Fruit fly (Drosophila melanogaster) whole organism, embryonic: ENCODE results near the gene Tim13.

Experiments used
- Ada2b ChIP-seq: fragments of 200-800 bp; sonication (Bioruptor generic); IDR thresholded peaks from 2 replicates; pipeline ENCODE4 v1.3.6; 2022; ENCODE audit warnings: missing biosample characterization, missing genetic modification characterization
- Atf-2 ChIP-seq: fragments of 200-800 bp; sonication (Bioruptor generic); optimal IDR thresholded peaks from 2 replicates; lab custom pipeline; 2016; ENCODE audit warnings: missing biosample characterization, missing genetic modification characterization
- CG10267 ChIP-seq: fragments of 200-800 bp; sonication (Bioruptor generic); optimal IDR thresholded peaks from 2 replicates; lab custom pipeline; 2018; ENCODE audit warnings: missing biosample characterization, mild to moderate bottlenecking, missing genetic modification characterization, moderate library complexity
- CG10366 ChIP-seq: fragments of 200-800 bp; sonication (Bioruptor generic); IDR thresholded peaks from 2 replicates; pipeline ENCODE4 v1.3.6; 2022; ENCODE audit warnings: missing biosample characterization, missing genetic modification characterization
- CG10979 ChIP-seq: fragments of 200-800 bp; sonication (Bioruptor generic); optimal IDR thresholded peaks from 2 replicates; lab custom pipeline; 2018; ENCODE audit warnings: missing biosample characterization, mild to moderate bottlenecking, missing genetic modification characterization, moderate library complexity
- CG11504 ChIP-seq: fragments of 200-800 bp; sonication (Bioruptor generic); optimal IDR thresholded peaks from 3 replicates; lab custom pipeline; 2019; ENCODE audit warnings: missing biosample characterization, mild to moderate bottlenecking, missing genetic modification characterization, moderate library complexity
- CG11695 ChIP-seq: fragments of 200-800 bp; sonication (Bioruptor generic); IDR thresholded peaks from 3 replicates; pipeline ENCODE4 v1.3.6; 2022; ENCODE audit warnings: missing biosample characterization, missing genetic modification characterization
- CG13123 ChIP-seq: fragments of 200-800 bp; sonication (Bioruptor generic); optimal IDR thresholded peaks from 2 replicates; lab custom pipeline; 2016; ENCODE audit warnings: missing biosample characterization, missing genetic modification characterization
- CG14050 ChIP-seq: fragments of 200-800 bp; sonication (Bioruptor generic); IDR thresholded peaks from 3 replicates; pipeline ENCODE4 v1.3.6; 2022; ENCODE audit warnings: missing biosample characterization, missing genetic modification characterization
- CG14710 ChIP-seq: fragments of 200-800 bp; sonication (Bioruptor generic); optimal IDR thresholded peaks from 3 replicates; lab custom pipeline; 2019; ENCODE audit warnings: missing biosample characterization, mild to moderate bottlenecking, missing genetic modification characterization, moderate library complexity
- CG17361 ChIP-seq: fragments of 200-800 bp; sonication (Bioruptor generic); IDR thresholded peaks from 3 replicates; pipeline ENCODE4 v1.3.6; 2022; ENCODE audit warnings: missing biosample characterization, missing genetic modification characterization
- CG17829 ChIP-seq: fragments of 200-800 bp; optimal IDR thresholded peaks from 2 replicates; lab custom pipeline; 2019; ENCODE audit warnings: missing biosample characterization, mild to moderate bottlenecking, missing genetic modification characterization, moderate library complexity
- CG18619 ChIP-seq: fragments of 200-800 bp; sonication (Bioruptor generic); optimal IDR thresholded peaks from 3 replicates; lab custom pipeline; 2017; ENCODE audit warnings: missing biosample characterization, mild to moderate bottlenecking, missing genetic modification characterization
- CG2120 ChIP-seq: fragments of 200-800 bp; sonication (Bioruptor generic); optimal IDR thresholded peaks from 3 replicates; lab custom pipeline; 2016; ENCODE audit warnings: missing biosample characterization, missing genetic modification characterization
- CG2199 ChIP-seq: fragments of 200-800 bp; sonication (Bioruptor generic); IDR thresholded peaks from 3 replicates; pipeline ENCODE4 v1.3.6; 2022; ENCODE audit warnings: missing biosample characterization, missing genetic modification characterization
- CG43689 ChIP-seq: fragments of 200-800 bp; sonication (Bioruptor generic); IDR thresholded peaks from 2 replicates; pipeline ENCODE4 v1.3.6; 2022; ENCODE audit warnings: missing biosample characterization, missing genetic modification characterization
- CG8924 ChIP-seq: fragments of 200-800 bp; optimal IDR thresholded peaks from 3 replicates; lab custom pipeline; 2019; ENCODE audit warnings: missing biosample characterization, mild to moderate bottlenecking, missing genetic modification characterization, moderate library complexity
- CG9797 ChIP-seq: fragments of 200-800 bp; sonication (Bioruptor generic); optimal IDR thresholded peaks from 3 replicates; lab custom pipeline; 2018; ENCODE audit warnings: missing biosample characterization, mild to moderate bottlenecking, missing genetic modification characterization
- Hand ChIP-seq: fragments of 200-800 bp; sonication (Bioruptor generic); optimal IDR thresholded peaks from 2 replicates; lab custom pipeline; 2017; ENCODE audit warnings: mild to moderate bottlenecking, missing biosample characterization, missing genetic modification reagents, missing genetic modification characterization
- Hr3 ChIP-seq: fragments of 200-800 bp; sonication (Bioruptor generic); optimal IDR thresholded peaks from 3 replicates; lab custom pipeline; 2016; ENCODE audit warnings: missing biosample characterization, missing genetic modification characterization
- Med ChIP-seq: fragments of 200-800 bp; sonication (Bioruptor generic); peaks from one replicate; lab custom pipeline; 2016; ENCODE audit warnings: missing biosample characterization, missing genetic modification characterization, mild to moderate bottlenecking, inconsistent platforms, moderate library complexity
- NFAT ChIP-seq: fragments of 200-800 bp; sonication (Bioruptor generic); IDR thresholded peaks from 2 replicates; pipeline ENCODE4 v1.3.6; 2022; ENCODE audit warnings: missing biosample characterization, missing genetic modification characterization
- NfI ChIP-seq: fragments of 200-800 bp; sonication (Bioruptor generic); optimal IDR thresholded peaks from 3 replicates; lab custom pipeline; 2018; ENCODE audit warnings: missing biosample characterization, mild to moderate bottlenecking, missing genetic modification characterization, moderate library complexity
- PHDP ChIP-seq: fragments of 200-800 bp; sonication (Bioruptor generic); optimal IDR thresholded peaks from 3 replicates; lab custom pipeline; 2018; ENCODE audit warnings: missing biosample characterization, mild to moderate bottlenecking, missing genetic modification characterization, moderate library complexity
- Side ChIP-seq: fragments of 200-800 bp; sonication (Bioruptor generic); optimal IDR thresholded peaks from 2 replicates; lab custom pipeline; 2016; ENCODE audit warnings: missing biosample characterization, missing genetic modification characterization
- Ssrp ChIP-seq: fragments of 200-800 bp; sonication (Bioruptor generic); optimal IDR thresholded peaks from 2 replicates; lab custom pipeline; 2018; ENCODE audit warnings: missing biosample characterization, mild to moderate bottlenecking, missing genetic modification characterization, moderate library complexity
- aop ChIP-seq: fragments of 200-800 bp; sonication (Bioruptor generic); IDR thresholded peaks from 2 replicates; pipeline ENCODE4 v1.3.6; 2022; ENCODE audit warnings: missing biosample characterization, missing genetic modification characterization
- cas ChIP-seq: fragments of 200-800 bp; sonication (Bioruptor generic); IDR thresholded peaks from 2 replicates; pipeline ENCODE4 v1.3.6; 2022; ENCODE audit warnings: missing biosample characterization, missing genetic modification characterization
- caup ChIP-seq: fragments of 200-800 bp; sonication (Bioruptor generic); optimal IDR thresholded peaks from 3 replicates; lab custom pipeline; 2017; ENCODE audit warnings: missing biosample characterization, mild to moderate bottlenecking, missing genetic modification characterization, moderate library complexity; ENCODE audit not compliant: severe bottlenecking
- chif ChIP-seq, 2 experiments: fragments of 200-800 bp; sonication (Bioruptor generic); optimal IDR thresholded peaks; 3 replicates each; lab custom pipeline; 2016; ENCODE audit warnings: missing biosample characterization in 2 of 2, missing genetic modification characterization in 2 of 2
- disco-r ChIP-seq: fragments of 200-800 bp; sonication (Bioruptor generic); optimal IDR thresholded peaks from 2 replicates; lab custom pipeline; 2016; ENCODE audit warnings: missing biosample characterization, missing genetic modification characterization
- ems ChIP-seq: fragments of 200-800 bp; sonication (Bioruptor generic); optimal IDR thresholded peaks from 3 replicates; lab custom pipeline; 2016; ENCODE audit warnings: missing biosample characterization, missing genetic modification characterization
- exex ChIP-seq: fragments of 200-800 bp; sonication (Bioruptor generic); optimal IDR thresholded peaks from 4 replicates; lab custom pipeline; 2018; ENCODE audit warnings: missing biosample characterization, mild to moderate bottlenecking, missing genetic modification characterization, moderate library complexity
- fd64A ChIP-seq: fragments of 200-800 bp; sonication (Bioruptor generic); optimal IDR thresholded peaks from 3 replicates; lab custom pipeline; 2018; ENCODE audit warnings: missing biosample characterization, mild to moderate bottlenecking, missing genetic modification characterization
- ftz-f1 ChIP-seq: fragments of 200-800 bp; sonication (Bioruptor generic); optimal IDR thresholded peaks from 2 replicates; lab custom pipeline; 2016; ENCODE audit warnings: missing biosample characterization, missing genetic modification characterization
- hkb ChIP-seq, 2 experiments: fragments of 200-800 bp in 1 of 2; fragments of >200 bp in 1 of 2; sonication (Bioruptor generic) in 1 of 2; IDR thresholded peaks in 1 of 2; optimal IDR thresholded peaks in 1 of 2; 2 replicates each; pipeline versions ENCODE4 v1.3.6 to Lab custom; 2017 to 2022; ENCODE audit warnings: missing biosample characterization in 1 of 2, missing genetic modification characterization in 1 of 2
- inv ChIP-seq: fragments of 200-800 bp; sonication (Bioruptor generic); IDR thresholded peaks from 2 replicates; pipeline ENCODE4 v1.3.6; 2022; ENCODE audit warnings: missing biosample characterization, missing genetic modification characterization; ENCODE audit not compliant: partially characterized antibody
- lmd ChIP-seq: fragments of 200-800 bp; sonication (Bioruptor generic); IDR thresholded peaks from 2 replicates; pipeline ENCODE4 v1.3.6; 2022; ENCODE audit warnings: missing biosample characterization, missing genetic modification characterization
- maf-S ChIP-seq: fragments of 200-800 bp; sonication (Bioruptor generic); optimal IDR thresholded peaks from 2 replicates; lab custom pipeline; 2016; ENCODE audit warnings: missing biosample characterization, missing genetic modification characterization
- pan ChIP-seq, 4 experiments: fragments of >200 bp in 3 of 4; fragments of 200-800 bp in 1 of 4; sonication (Bioruptor generic) in 1 of 4; optimal IDR thresholded peaks in 3 of 4; IDR thresholded peaks in 1 of 4; 2 replicates each; pipeline versions ENCODE4 v1.3.6 to Lab custom; 2017 to 2022; ENCODE audit warnings: missing biosample characterization in 2 of 4, missing genetic modification characterization in 2 of 4, mixed read lengths in 1 of 4
- pfk ChIP-seq: fragments of 200-800 bp; sonication (Bioruptor generic); optimal IDR thresholded peaks from 2 replicates; lab custom pipeline; 2018; ENCODE audit warnings: missing biosample characterization, mild to moderate bottlenecking, missing genetic modification characterization, moderate library complexity
- ranshi ChIP-seq: fragments of 200-800 bp; sonication (Bioruptor generic); IDR thresholded peaks from 2 replicates; pipeline ENCODE4 v1.3.6; 2022; ENCODE audit warnings: missing biosample characterization, missing genetic modification characterization
- slbo ChIP-seq: fragments of 200-800 bp; sonication (Bioruptor generic); IDR thresholded peaks from 2 replicates; pipeline ENCODE4 v1.3.6; 2022; ENCODE audit warnings: missing biosample characterization, missing genetic modification characterization
- slou ChIP-seq: fragments of 200-800 bp; sonication (Bioruptor generic); optimal IDR thresholded peaks from 3 replicates; lab custom pipeline; 2016; ENCODE audit warnings: missing biosample characterization, missing genetic modification characterization
- sob ChIP-seq: fragments of 200-800 bp; sonication (Bioruptor generic); IDR thresholded peaks from 2 replicates; pipeline ENCODE4 v1.3.6; 2022; ENCODE audit warnings: missing biosample characterization, missing genetic modification characterization
- tap ChIP-seq: fragments of 200-800 bp; optimal IDR thresholded peaks from 3 replicates; lab custom pipeline; 2019; ENCODE audit warnings: missing biosample characterization, mild to moderate bottlenecking, missing genetic modification characterization, moderate library complexity
- vnd ChIP-seq: fragments of 200-800 bp; sonication (Bioruptor generic); IDR thresholded peaks from 3 replicates; pipeline ENCODE4 v1.3.6; 2022; ENCODE audit warnings: missing biosample characterization, missing genetic modification characterization; ENCODE audit not compliant: partially characterized antibody
- yki ChIP-seq: fragments of >200 bp; optimal IDR thresholded peaks from 3 replicates; lab custom pipeline; 2018

Gene Tim13

DNA sequence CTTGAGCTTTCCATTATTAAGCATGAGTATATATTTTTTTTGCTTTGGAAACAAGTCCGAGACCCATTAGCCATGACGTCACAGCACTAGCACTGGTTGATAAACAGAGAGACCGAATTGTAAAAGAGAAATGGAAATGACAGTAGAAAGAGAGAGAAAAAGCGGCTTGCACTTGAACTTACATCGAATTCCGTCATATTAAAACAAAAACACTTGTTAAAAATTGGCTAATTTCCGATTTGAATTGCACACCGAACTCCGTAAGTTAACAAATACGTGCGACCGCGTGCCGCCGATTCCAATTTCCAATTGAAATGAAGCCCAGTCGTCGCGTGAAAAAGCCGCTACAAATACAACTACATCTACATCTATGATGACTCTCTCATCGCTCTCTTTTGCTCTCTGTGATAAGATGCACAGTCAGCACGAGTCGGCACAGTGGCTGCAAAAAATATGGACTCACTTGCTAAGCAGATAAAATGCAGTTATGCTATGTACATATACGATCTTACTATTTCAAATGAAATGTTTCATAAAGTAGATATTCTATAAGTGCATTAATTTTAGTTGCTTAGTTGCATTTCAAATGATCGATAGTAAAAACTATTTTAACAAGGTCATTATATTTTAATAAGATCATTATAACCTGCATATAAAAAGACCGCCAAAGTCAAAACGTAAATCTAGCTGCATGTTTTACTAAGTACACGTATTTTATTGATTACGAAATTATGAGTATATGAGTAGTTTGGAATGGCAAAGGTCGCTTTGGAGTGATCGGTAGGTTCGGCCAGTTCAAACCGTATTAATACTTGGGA lies 45.5 kb upstream of the Tim13 start (continued):
- TF ChIP-seq CG17361 (GFP tag; lab: Robert Waterston, UW) (no peak), yki (peak; percentile 39), Atf-2 (GFP tag; lab: Kevin White, UChicago) (peak; percentile 17), CG11695 (GFP tag; lab: Robert Waterston, UW) (peak; percentile 53; the same call in 1 of the 3 replicates), disco-r (GFP tag; lab: Kevin White, UChicago) (no peak), CG2199 (GFP tag; lab: Robert Waterston, UW) (peak; percentile 74; the same call in 2 of the 3 replicates), aop (no peak), tap (no peak), slbo (GFP tag; lab: Robert Waterston, UW) (peak; percentile 75), ranshi (GFP tag; lab: Robert Waterston, UW) (peak; percentile 38; the same call in 1 of the 2 replicates), lmd (peak; percentile 16; the same call in 1 of the 2 replicates), Hr3 (peak; percentile 10), sob (GFP tag; lab: Robert Waterston, UW) (peak; percentile 63), CG14050 (GFP tag; lab: Robert Waterston, UW) (no peak), CG10366 (GFP tag; lab: Robert Waterston, UW) (no peak), CG10979 (tag; lab: Kevin White, UChicago) (peak; percentile 3), NfI (GFP tag; lab: Kevin White, UChicago) (peak; percentile 33), Ssrp (tag; lab: Kevin White, UChicago) (no peak), Side (GFP tag; lab: Kevin White, UChicago) (peak; percentile 44), slou (no peak), maf-S (GFP tag; lab: Kevin White, UChicago) (no peak), cas (GFP tag; lab: Robert Waterston, UW) (no peak), inv (GFP tag; lab: Robert Waterston, UW) (no peak), fd64A (GFP tag; lab: Kevin White, UChicago) (no peak), CG9797 (no peak), exex (tag; lab: Kevin White, UChicago) (peak; percentile 91), CG10267 (tag; lab: Kevin White, UChicago) (peak; percentile 11), Med (peak; percentile 79), CG17829 (peak; percentile 53), CG13123 (GFP tag; lab: Kevin White, UChicago) (peak; percentile 1), PHDP (peak; percentile 44), CG43689 (no peak), caup (GFP tag; lab: Kevin White, UChicago) (no peak), ems (GFP tag; lab: Kevin White, UChicago) (peak; percentile 33), Hand (GFP tag; lab: Kevin White, UChicago) (peak; percentile 25), Ada2b (GFP tag; lab: Robert Waterston, UW) (0 out of 2 replicates have a peak, but pooled peaks have one; percentile 20), CG14710 (tag; lab: Kevin White, UChicago) (no peak), pan (optimal IDR thresholded peaks at IDR 0.05; lab: Kevin White, UChicago) (no peak), pan (GFP tag; optimal IDR thresholded peaks at IDR 0.05 in 1 of 2, IDR thresholded peaks at IDR 0.05 in 1 of 2) (peak in 1 of 2 experiments; percentile 74), CG11504 (tag; lab: Kevin White, UChicago) (peak; percentile 70), CG8924 (tag; lab: Kevin White, UChicago) (peak; percentile 35), CG18619 (GFP tag; lab: Kevin White, UChicago) (peak; percentile 19), pfk (no peak), ftz-f1 (GFP tag; lab: Kevin White, UChicago) (no peak), chif (GFP tag; optimal IDR thresholded peaks at IDR 0.05; lab: Kevin White, UChicago) (peak in 1 of 2 experiments; percentile 12), hkb (optimal IDR thresholded peaks at IDR 0.05; lab: Kevin White, UChicago) (no peak), hkb (GFP tag; IDR thresholded peaks at IDR 0.05; lab: Robert Waterston, UW) (peak; percentile 44; the same call in 1 of the 2 replicates), CG2120 (peak; percentile 63), vnd (no peak), NFAT (peak; percentile 56; the same call in 1 of the 2 replicates)
